Worm (Caenorhabditis elegans): ENCODE measurements around the gene dnj-23.

- TF ChIP-seq ceh-16 (tag; optimal IDR thresholded peaks at IDR 0.05) (no peak), unc-39 (tag; optimal IDR thresholded peaks at IDR 0.05) (no peak), skn-1 (tag; optimal IDR thresholded peaks at IDR 0.05) (no peak), ceh-9 (tag; optimal IDR thresholded peaks at IDR 0.05) (no peak), nhr-28 (tag; optimal IDR thresholded peaks at IDR 0.05) (no peak)
These were observed 45.0 kb downstream of the dnj-23 start for ce11 chrII:9063350-9063749.

Measured in whole organism, L3 larva.